Fruit fly (Drosophila melanogaster): Measurements from ENCODE around the gene dnt.
A peak's percentile ranks its signal among the peaks of the same experiment; 100 is the strongest.

Gene dnt

dm6 chr2L:19398317-19399234 lies 35.5 kb upstream of the dnt start, which contains the start of gene CG17544 (continued):
- TF ChIP-seq zen2 (GFP tag; IDR thresholded peaks at IDR 0.05; ENCODE audit: partially characterized antibody) (no peak), amos (GFP tag; IDR thresholded peaks at IDR 0.05; ENCODE audit: partially characterized antibody) (peak; percentile 42; the same call in 1 of the 2 replicates), eve (GFP tag; optimal IDR thresholded peaks at IDR 0.05) (peak in 1 of 2 experiments; percentile 10), gce (GFP tag; IDR thresholded peaks at IDR 0.05) (peak; percentile 56; the same call in 1 of the 3 replicates), CG13775 (GFP tag; optimal IDR thresholded peaks at IDR 0.05) (peak; percentile 89), CG16813 (GFP tag; IDR thresholded peaks at IDR 0.05; ENCODE audit: partially characterized antibody) (no peak), fd3F (GFP tag; optimal IDR thresholded peaks at IDR 0.05) (peak; percentile 53), CG14965 (GFP tag; optimal IDR thresholded peaks at IDR 0.05; ENCODE audit: borderline replicate concordance) (no peak), vfl (GFP tag; optimal IDR thresholded peaks at IDR 0.05) (peak; percentile 5), CG1647 (GFP tag; optimal IDR thresholded peaks at IDR 0.05) (no peak), Fer1 (GFP tag; optimal IDR thresholded peaks at IDR 0.05) (peak; percentile 87), chm (GFP tag; IDR thresholded peaks at IDR 0.05) (peak; percentile 66), CG32767 (GFP tag; IDR thresholded peaks at IDR 0.05) (0 out of 2 replicates have a peak, but pooled peaks have one; percentile 32), CG4707 (GFP tag; optimal IDR thresholded peaks at IDR 0.05) (no peak), Bteb2 (GFP tag; optimal IDR thresholded peaks at IDR 0.05) (no peak), Xbp1 (GFP tag; optimal IDR thresholded peaks at IDR 0.05) (peak; percentile 67), psq (GFP tag; optimal IDR thresholded peaks at IDR 0.05) (no peak), vnd (GFP tag; IDR thresholded peaks at IDR 0.05; ENCODE audit: partially characterized antibody) (no peak), GATAe (GFP tag; conservative IDR thresholded peaks at IDR 0.05) (no peak), CG32532 (GFP tag; IDR thresholded peaks at IDR 0.05) (peak; percentile 76), hkb (optimal IDR thresholded peaks at IDR 0.05) (no peak), hkb (GFP tag; IDR thresholded peaks at IDR 0.05) (no peak; the same call in none of the 2 replicates), BEAF-32 (GFP tag; optimal IDR thresholded peaks at IDR 0.05) (no peak), kni (GFP tag; optimal IDR thresholded peaks at IDR 0.05) (peak; percentile 61), CG12219 (GFP tag; optimal IDR thresholded peaks at IDR 0.05) (peak; percentile 11), az2 (GFP tag; optimal IDR thresholded peaks at IDR 0.05) (peak; percentile 62), cas (GFP tag; IDR thresholded peaks at IDR 0.05) (no peak), Doc3 (GFP tag; IDR thresholded peaks at IDR 0.05; ENCODE audit: partially characterized antibody) (no peak), grn (GFP tag; optimal IDR thresholded peaks at IDR 0.05) (no peak), CG11085 (GFP tag; IDR thresholded peaks at IDR 0.05) (no peak; the same call in 1 of the 2 replicates), CG13123 (GFP tag; optimal IDR thresholded peaks at IDR 0.05) (peak; percentile 23), CG10462 (GFP tag; optimal IDR thresholded peaks at IDR 0.05) (peak; percentile 43), trh (GFP tag; optimal IDR thresholded peaks at IDR 0.05) (peak; percentile 32), CG10431 (GFP tag; optimal IDR thresholded peaks at IDR 0.05) (peak; percentile 1), pum (GFP tag; optimal IDR thresholded peaks at IDR 0.05) (peak; percentile 4), sc (optimal IDR thresholded peaks at IDR 0.05) (no peak), sc (GFP tag; optimal IDR thresholded peaks at IDR 0.05) (peak; percentile 78), NK7.1 (GFP tag; optimal IDR thresholded peaks at IDR 0.05) (no peak), Blimp-1 (GFP tag; optimal IDR thresholded peaks at IDR 0.05) (peak; percentile 69), ttk (GFP tag; IDR thresholded peaks at IDR 0.05) (peak; percentile 79), CG10321 (GFP tag; IDR thresholded peaks at IDR 0.05) (peak; percentile 90), Opbp (GFP tag; IDR thresholded peaks at IDR 0.05; ENCODE audit: partially characterized antibody) (0 out of 3 replicates have a peak, but pooled peaks have one; percentile 9), CG16815 (GFP tag; optimal IDR thresholded peaks at IDR 0.05) (peak; percentile 80), CoRest (tag; optimal IDR thresholded peaks at IDR 0.05) (peak; percentile 90), Oli (tag; optimal IDR thresholded peaks at IDR 0.05) (peak; percentile 85), chinmo (GFP tag; IDR thresholded peaks at IDR 0.05; ENCODE audit: partially characterized antibody) (peak; percentile 92), CG13287 (GFP tag; IDR thresholded peaks at IDR 0.05; ENCODE audit: partially characterized antibody) (peak; percentile 49; the same call in 1 of the 2 replicates), nerfin-1 (tag; optimal IDR thresholded peaks at IDR 0.05) (peak; percentile 74)

Measured in whole organism, embryonic.